Fruit fly (Drosophila melanogaster): ENCODE data around the gene spz5.
A peak's percentile ranks its signal among the peaks of the same experiment; 100 is the strongest.

spz5 gene

DNA sequence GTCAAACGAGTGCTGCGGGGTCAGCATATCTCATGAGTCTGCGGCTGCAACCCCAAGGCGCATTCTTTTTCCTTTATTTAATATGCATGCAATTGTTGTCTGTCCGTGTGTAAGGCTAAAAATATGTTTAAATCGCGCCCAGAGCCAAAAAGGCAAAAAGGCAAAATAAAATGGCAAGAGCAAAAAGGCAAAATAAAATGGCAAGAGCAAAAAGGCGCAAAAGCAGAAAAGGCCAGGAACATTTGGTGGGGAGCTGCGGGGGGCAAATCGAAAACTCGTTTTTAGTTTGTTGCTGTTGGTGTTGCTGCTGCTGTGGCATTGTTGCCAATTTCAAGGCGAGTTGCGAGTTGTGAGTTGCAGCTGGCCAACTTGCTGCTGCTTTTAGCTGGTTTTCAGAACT is 56.2 kb downstream of the spz5 start:
- TF ChIP-seq CG15336 (GFP tag; IDR thresholded peaks at IDR 0.05) (0 out of 2 replicates have a peak, but pooled peaks have one; percentile 24), Blimp-1 (GFP tag; optimal IDR thresholded peaks at IDR 0.05) (peak; percentile 24), esn (GFP tag; optimal IDR thresholded peaks at IDR 0.05) (no peak), CG10669 (GFP tag; optimal IDR thresholded peaks at IDR 0.05) (peak; percentile 59), CG9139 (GFP tag; optimal IDR thresholded peaks at IDR 0.05) (peak; percentile 88), net (GFP tag; optimal IDR thresholded peaks at IDR 0.05) (peak; percentile 10), CG3919 (GFP tag; optimal IDR thresholded peaks at IDR 0.05) (peak; percentile 14), CG6808 (GFP tag; optimal IDR thresholded peaks at IDR 0.05) (peak; percentile 81), CG3032 (tag; optimal IDR thresholded peaks at IDR 0.05) (peak; percentile 88), Eip75B (GFP tag; optimal IDR thresholded peaks at IDR 0.05) (peak; percentile 23), ss (GFP tag; optimal IDR thresholded peaks at IDR 0.05) (peak; percentile 90 to 94), salr (GFP tag; optimal IDR thresholded peaks at IDR 0.05) (peak in 1 of 2 experiments; percentile 52), CG34406 (GFP tag; optimal IDR thresholded peaks at IDR 0.05) (no peak), CG6854 (GFP tag; optimal IDR thresholded peaks at IDR 0.05) (peak; percentile 90), eg (GFP tag; IDR thresholded peaks at IDR 0.05) (peak; percentile 73), Sox102F (GFP tag; optimal IDR thresholded peaks at IDR 0.05) (peak; percentile 38), CG1621 (tag; optimal IDR thresholded peaks at IDR 0.05) (peak; percentile 75), vri (GFP tag; optimal IDR thresholded peaks at IDR 0.05) (no peak), pdm3 (GFP tag; optimal IDR thresholded peaks at IDR 0.05) (no peak), fd59A (GFP tag; optimal IDR thresholded peaks at IDR 0.05) (peak; percentile 25), spab (GFP tag; optimal IDR thresholded peaks at IDR 0.05) (peak; percentile 80), CG11762 (GFP tag; optimal IDR thresholded peaks at IDR 0.05; ENCODE audit: insufficient read depth) (no peak), CG31627 (GFP tag; optimal IDR thresholded peaks at IDR 0.05) (no peak), CG6163 (GFP tag; IDR thresholded peaks at IDR 0.05) (peak; percentile 77), CG6276 (GFP tag; optimal IDR thresholded peaks at IDR 0.05) (peak; percentile 46), CG10631 (GFP tag; optimal IDR thresholded peaks at IDR 0.05) (no peak), lz (GFP tag; optimal IDR thresholded peaks at IDR 0.05) (no peak), CG16779 (tag; optimal IDR thresholded peaks at IDR 0.05) (peak; percentile 60), Lpt (GFP tag; optimal IDR thresholded peaks at IDR 0.05) (peak; percentile 60), fd85E (GFP tag; optimal IDR thresholded peaks at IDR 0.05) (no peak), CG8119 (GFP tag; IDR thresholded peaks at IDR 0.05) (no peak), Sox15 (GFP tag; optimal IDR thresholded peaks at IDR 0.05) (no peak), Ets96B (tag; optimal IDR thresholded peaks at IDR 0.05) (peak; percentile 59), CG6792 (GFP tag; optimal IDR thresholded peaks at IDR 0.05) (no peak), dsx (GFP tag; optimal IDR thresholded peaks at IDR 0.05; ENCODE audit: poor library complexity, severe bottlenecking) (peak; percentile 96), OdsH (GFP tag; optimal IDR thresholded peaks at IDR 0.05) (no peak)

- peak; percentile 82 for TF ChIP-seq svp (GFP tag)
- peak; percentile 77 for TF ChIP-seq CG1621 (tag; optimal IDR thresholded peaks at IDR 0.05)
- peak; percentile 44 for TF ChIP-seq vri (GFP tag; optimal IDR thresholded peaks at IDR 0.05)
- peak; percentile 69 for TF ChIP-seq Lpt (GFP tag; optimal IDR thresholded peaks at IDR 0.05)
- TF ChIP-seq cyc (GFP tag; optimal IDR thresholded peaks at IDR 0.05): peak; percentile 3
- peak; percentile 89 for TF ChIP-seq esn (GFP tag; optimal IDR thresholded peaks at IDR 0.05)
- TF ChIP-seq CG11902 (GFP tag; optimal IDR thresholded peaks at IDR 0.05): no peak
- peak; percentile 0 for TF ChIP-seq Sox102F (GFP tag; optimal IDR thresholded peaks at IDR 0.05)
- TF ChIP-seq CG3032 (tag; optimal IDR thresholded peaks at IDR 0.05): peak; percentile 97
- peak; percentile 57 for TF ChIP-seq CG11762 (GFP tag; optimal IDR thresholded peaks at IDR 0.05; ENCODE audit: insufficient read depth)
- TF ChIP-seq Ets96B (tag; optimal IDR thresholded peaks at IDR 0.05): peak; percentile 90
- peak; percentile 79 for TF ChIP-seq CG6792 (GFP tag; optimal IDR thresholded peaks at IDR 0.05)
- TF ChIP-seq Hr39 (GFP tag; optimal IDR thresholded peaks at IDR 0.05): peak; percentile 15
- peak; percentile 52 for TF ChIP-seq Sox14 (GFP tag; optimal IDR thresholded peaks at IDR 0.05)
- peak; percentile 76 for TF ChIP-seq spab (GFP tag; optimal IDR thresholded peaks at IDR 0.05)
- TF ChIP-seq Gug (GFP tag; IDR thresholded peaks at IDR 0.05): 0 out of 2 replicates have a peak, but pooled peaks have one; percentile 19
- TF ChIP-seq CG10669 (GFP tag; optimal IDR thresholded peaks at IDR 0.05): peak; percentile 72
- peak; percentile 54 to 74 for TF ChIP-seq salr (GFP tag; optimal IDR thresholded peaks at IDR 0.05)
- TF ChIP-seq CG31627 (GFP tag; optimal IDR thresholded peaks at IDR 0.05): peak; percentile 27
- TF ChIP-seq achi (GFP tag; optimal IDR thresholded peaks at IDR 0.05): peak; percentile 96
- peak; percentile 92 for TF ChIP-seq OdsH (GFP tag; optimal IDR thresholded peaks at IDR 0.05)
- peak; percentile 49; the same call in 1 of the 3 replicates for TF ChIP-seq eg (GFP tag; IDR thresholded peaks at IDR 0.05)
- TF ChIP-seq CG8319 (GFP tag; optimal IDR thresholded peaks at IDR 0.05): peak; percentile 74
- TF ChIP-seq Smox (GFP tag; optimal IDR thresholded peaks at IDR 0.05): peak; percentile 62
- TF ChIP-seq lz (GFP tag; optimal IDR thresholded peaks at IDR 0.05): peak; percentile 52
- peak; percentile 17 for TF ChIP-seq fd59A (GFP tag; optimal IDR thresholded peaks at IDR 0.05)
- peak; percentile 77 for TF ChIP-seq Met (GFP tag; optimal IDR thresholded peaks at IDR 0.05)
- TF ChIP-seq CG11294 (GFP tag; IDR thresholded peaks at IDR 0.05): peak; percentile 61; the same call in 1 of the 2 replicates
- TF ChIP-seq dac (GFP tag; optimal IDR thresholded peaks at IDR 0.05): no peak
- peak; percentile 78 for TF ChIP-seq CG15336 (GFP tag; IDR thresholded peaks at IDR 0.05)
Observed at dm6 chr3L:2834980-2835379, 57.0 kb downstream of the spz5 start.
